Fruit fly (Drosophila melanogaster) whole organism, embryonic: ENCODE results near the gene Mtl.
A peak's percentile ranks its signal among the peaks of the same experiment; 100 is the strongest.

Experiments
- Antp ChIP-seq: fragments of 200-800 bp; sonication (Bioruptor generic); optimal IDR thresholded peaks from 3 replicates; lab custom pipeline; 2016; ENCODE audit warnings: missing biosample characterization, missing genetic modification characterization
- Bdp1 ChIP-seq: fragments of 200-800 bp; sonication (Bioruptor generic); optimal IDR thresholded peaks from 3 replicates; lab custom pipeline; 2016; ENCODE audit warnings: missing biosample characterization, missing genetic modification characterization
- CG1024 ChIP-seq: fragments of 200-800 bp; sonication (Bioruptor generic); IDR thresholded peaks from 2 replicates; pipeline ENCODE4 v1.3.6; 2022; ENCODE audit warnings: missing biosample characterization, missing genetic modification characterization
- CG10431 ChIP-seq: fragments of 200-800 bp; sonication (Bioruptor generic); optimal IDR thresholded peaks from 3 replicates; lab custom pipeline; 2018; ENCODE audit warnings: missing biosample characterization, mild to moderate bottlenecking, missing genetic modification characterization
- CG11093 ChIP-seq: fragments of 200-800 bp; sonication (Bioruptor generic); IDR thresholded peaks from 3 replicates; pipeline ENCODE4 v1.3.6; 2022; ENCODE audit warnings: missing biosample characterization, missing genetic modification characterization
- CG11723 ChIP-seq: fragments of 200-800 bp; sonication (Bioruptor generic); optimal IDR thresholded peaks from 2 replicates; lab custom pipeline; 2017; ENCODE audit warnings: missing biosample characterization, mild to moderate bottlenecking, missing genetic modification characterization
- CG12236 ChIP-seq: fragments of 200-800 bp; sonication (Bioruptor generic); optimal IDR thresholded peaks from 2 replicates; lab custom pipeline; 2016; ENCODE audit warnings: missing biosample characterization, missing genetic modification characterization
- CG12744 ChIP-seq: fragments of 200-800 bp; sonication (Bioruptor generic); optimal IDR thresholded peaks from 2 replicates; lab custom pipeline; 2016; ENCODE audit warnings: missing biosample characterization, missing genetic modification characterization
- CG13424 ChIP-seq: fragments of 200-800 bp; sonication (Bioruptor generic); optimal IDR thresholded peaks from 2 replicates; lab custom pipeline; 2019; ENCODE audit warnings: missing biosample characterization, mild to moderate bottlenecking, missing genetic modification characterization, moderate library complexity
- CG17359 ChIP-seq: fragments of 200-800 bp; sonication (Bioruptor generic); optimal IDR thresholded peaks from 3 replicates; lab custom pipeline; 2018; ENCODE audit warnings: missing biosample characterization, mild to moderate bottlenecking, missing genetic modification characterization, moderate library complexity
- CG17829 ChIP-seq: fragments of 200-800 bp; optimal IDR thresholded peaks from 2 replicates; lab custom pipeline; 2019; ENCODE audit warnings: missing biosample characterization, mild to moderate bottlenecking, missing genetic modification characterization, moderate library complexity
- CG3065 ChIP-seq: fragments of 200-800 bp; sonication (Bioruptor generic); optimal IDR thresholded peaks from 2 replicates; lab custom pipeline; 2016; ENCODE audit warnings: missing biosample characterization, missing genetic modification characterization
- CG34224 ChIP-seq: fragments of 200-800 bp; sonication (Bioruptor generic); IDR thresholded peaks from 3 replicates; pipeline ENCODE4 v1.3.6; 2022; ENCODE audit warnings: missing biosample characterization, missing genetic modification characterization; ENCODE audit not compliant: partially characterized antibody
- CG34376 ChIP-seq: fragments of 200-800 bp; sonication (Bioruptor generic); optimal IDR thresholded peaks from 2 replicates; lab custom pipeline; 2018; ENCODE audit warnings: missing biosample characterization, mild to moderate bottlenecking, missing genetic modification characterization
- CG7839 ChIP-seq: fragments of 200-800 bp; sonication (Bioruptor generic); optimal IDR thresholded peaks from 3 replicates; lab custom pipeline; 2018; ENCODE audit warnings: missing biosample characterization, mild to moderate bottlenecking, missing genetic modification characterization, moderate library complexity
- CG7963 ChIP-seq: fragments of 200-800 bp; sonication (Bioruptor generic); IDR thresholded peaks from 3 replicates; pipeline ENCODE4 v1.3.6; 2022; ENCODE audit warnings: missing biosample characterization, missing genetic modification characterization; ENCODE audit not compliant: partially characterized antibody
- CG8478 ChIP-seq: fragments of >200 bp; optimal IDR thresholded peaks from 2 replicates; lab custom pipeline; 2018
- CG8924 ChIP-seq: fragments of 200-800 bp; optimal IDR thresholded peaks from 3 replicates; lab custom pipeline; 2019; ENCODE audit warnings: missing biosample characterization, mild to moderate bottlenecking, missing genetic modification characterization, moderate library complexity
- CrebB ChIP-seq: fragments of 200-800 bp; sonication (Bioruptor generic); optimal IDR thresholded peaks from 3 replicates; lab custom pipeline; 2018; ENCODE audit warnings: missing biosample characterization, mild to moderate bottlenecking, missing genetic modification characterization
- D ChIP-seq, 2 experiments: fragments of 200-800 bp in 1 of 2; fragments of >200 bp in 1 of 2; sonication (Bioruptor generic) in 1 of 2; optimal IDR thresholded peaks; 2 replicates in 1 of 2; 3 replicates in 1 of 2; lab custom pipeline; 2017; ENCODE audit warnings: mild to moderate bottlenecking in 1 of 2, missing biosample characterization in 1 of 2, missing genetic modification characterization in 1 of 2, missing genetic modification reagents in 1 of 2
- Gug ChIP-seq: fragments of 200-800 bp; sonication (Bioruptor generic); IDR thresholded peaks from 4 replicates; pipeline ENCODE4 v1.3.6; 2022; ENCODE audit warnings: missing biosample characterization, missing genetic modification characterization
- HLH3B ChIP-seq: fragments of 200-800 bp; sonication (Bioruptor generic); IDR thresholded peaks from 2 replicates; pipeline ENCODE4 v1.3.6; 2022; ENCODE audit warnings: missing biosample characterization, missing genetic modification characterization
- Hand ChIP-seq: fragments of 200-800 bp; sonication (Bioruptor generic); optimal IDR thresholded peaks from 2 replicates; lab custom pipeline; 2017; ENCODE audit warnings: mild to moderate bottlenecking, missing biosample characterization, missing genetic modification reagents, missing genetic modification characterization
- Hey ChIP-seq: fragments of 200-800 bp; sonication (Bioruptor generic); optimal IDR thresholded peaks from 3 replicates; lab custom pipeline; 2018; ENCODE audit warnings: missing biosample characterization, mild to moderate bottlenecking, missing genetic modification characterization
- Hmx ChIP-seq: fragments of 200-800 bp; sonication (Bioruptor generic); optimal IDR thresholded peaks from 2 replicates; lab custom pipeline; 2016; ENCODE audit warnings: missing biosample characterization, missing genetic modification characterization
- Hr78 ChIP-seq, 2 experiments: fragments of 200-800 bp in 1 of 2; fragments of >200 bp in 1 of 2; sonication (Bioruptor generic) in 1 of 2; optimal IDR thresholded peaks; 2 replicates each; lab custom pipeline; 2017 to 2019; ENCODE audit warnings: missing biosample characterization in 2 of 2, missing genetic modification characterization in 2 of 2, mild to moderate bottlenecking in 1 of 2, moderate library complexity in 1 of 2
- NfI ChIP-seq: fragments of 200-800 bp; sonication (Bioruptor generic); optimal IDR thresholded peaks from 3 replicates; lab custom pipeline; 2018; ENCODE audit warnings: missing biosample characterization, mild to moderate bottlenecking, missing genetic modification characterization, moderate library complexity
- Opbp ChIP-seq: fragments of 200-800 bp; sonication (Bioruptor generic); IDR thresholded peaks from 3 replicates; pipeline ENCODE4 v1.3.6; 2022; ENCODE audit warnings: missing biosample characterization, missing genetic modification characterization; ENCODE audit not compliant: partially characterized antibody
- PHDP ChIP-seq: fragments of 200-800 bp; sonication (Bioruptor generic); optimal IDR thresholded peaks from 3 replicates; lab custom pipeline; 2018; ENCODE audit warnings: missing biosample characterization, mild to moderate bottlenecking, missing genetic modification characterization, moderate library complexity
- Rx ChIP-seq: fragments of 200-800 bp; sonication (Bioruptor generic); IDR thresholded peaks from 2 replicates; pipeline ENCODE4 v1.3.6; 2022; ENCODE audit warnings: missing biosample characterization, missing genetic modification characterization
- Six4 ChIP-seq: fragments of 200-800 bp; sonication (Bioruptor generic); optimal IDR thresholded peaks from 2 replicates; lab custom pipeline; 2016; ENCODE audit warnings: missing biosample characterization, missing genetic modification characterization
- Taf1 ChIP-seq: fragments of 200-800 bp; sonication (Bioruptor generic); IDR thresholded peaks from 2 replicates; pipeline ENCODE4 v1.3.6; 2022; ENCODE audit warnings: missing biosample characterization, missing genetic modification characterization
- Xbp1 ChIP-seq: fragments of 200-800 bp; sonication (Bioruptor generic); optimal IDR thresholded peaks from 3 replicates; lab custom pipeline; 2016; ENCODE audit warnings: missing biosample characterization, mild to moderate bottlenecking, missing genetic modification characterization
- ab ChIP-seq: fragments of 200-800 bp; sonication (Bioruptor generic); optimal IDR thresholded peaks from 2 replicates; lab custom pipeline; 2016; ENCODE audit warnings: missing biosample characterization, missing genetic modification characterization
- btn ChIP-seq: fragments of 200-800 bp; sonication (Bioruptor generic); optimal IDR thresholded peaks from 2 replicates; lab custom pipeline; 2016; ENCODE audit warnings: missing biosample characterization, missing genetic modification characterization
- cas ChIP-seq: fragments of 200-800 bp; sonication (Bioruptor generic); IDR thresholded peaks from 2 replicates; pipeline ENCODE4 v1.3.6; 2022; ENCODE audit warnings: missing biosample characterization, missing genetic modification characterization
- dm ChIP-seq: fragments of 200-800 bp; sonication (Bioruptor generic); optimal IDR thresholded peaks from 3 replicates; lab custom pipeline; 2016; ENCODE audit warnings: missing biosample characterization, missing genetic modification characterization
- dmrt11E ChIP-seq: fragments of 200-800 bp; sonication (Bioruptor generic); optimal IDR thresholded peaks from 3 replicates; lab custom pipeline; 2018; ENCODE audit warnings: missing biosample characterization, mild to moderate bottlenecking, missing genetic modification characterization, moderate library complexity
- dmrt99B ChIP-seq: fragments of 200-800 bp; sonication (Bioruptor generic); optimal IDR thresholded peaks from 2 replicates; lab custom pipeline; 2018; ENCODE audit warnings: missing biosample characterization, mild to moderate bottlenecking, missing genetic modification characterization, moderate library complexity
- esg ChIP-seq: fragments of 200-800 bp; sonication (Bioruptor generic); conservative IDR thresholded peaks from 2 replicates; pipeline ENCODE4 v1.3.6; 2022; ENCODE audit warnings: missing biosample characterization, missing genetic modification characterization
- insv ChIP-seq, 2 experiments: fragments of 200-800 bp; sonication (Bioruptor generic); optimal IDR thresholded peaks; 3 replicates each; lab custom pipeline; 2016 to 2018; ENCODE audit warnings: missing biosample characterization in 2 of 2, missing genetic modification characterization in 2 of 2
- kah ChIP-seq: fragments of 200-800 bp; sonication (Bioruptor generic); optimal IDR thresholded peaks from 2 replicates; lab custom pipeline; 2018; ENCODE audit warnings: missing biosample characterization, mild to moderate bottlenecking, missing genetic modification characterization
- lab ChIP-seq: fragments of 200-800 bp; sonication (Bioruptor generic); optimal IDR thresholded peaks from 3 replicates; lab custom pipeline; 2017; ENCODE audit warnings: missing biosample characterization, missing genetic modification characterization, mild to moderate bottlenecking, moderate library complexity, missing genetic modification reagents
- odd ChIP-seq: fragments of 200-800 bp; sonication (Bioruptor generic); optimal IDR thresholded peaks from 2 replicates; lab custom pipeline; 2017; ENCODE audit warnings: missing biosample characterization, mild to moderate bottlenecking, missing genetic modification characterization
- phol ChIP-seq: fragments of 200-800 bp; sonication (Bioruptor generic); optimal IDR thresholded peaks from 3 replicates; lab custom pipeline; 2018; ENCODE audit warnings: missing biosample characterization, mild to moderate bottlenecking, missing genetic modification characterization, moderate library complexity
- pnt ChIP-seq: fragments of 200-800 bp; sonication (Bioruptor generic); optimal IDR thresholded peaks from 3 replicates; lab custom pipeline; 2016; ENCODE audit warnings: missing biosample characterization, missing genetic modification characterization
- sna ChIP-seq: fragments of 200-800 bp; sonication (Bioruptor generic); IDR thresholded peaks from 2 replicates; pipeline ENCODE4 v1.3.6; 2022; ENCODE audit warnings: missing biosample characterization, missing genetic modification characterization; ENCODE audit not compliant: partially characterized antibody
- ttk ChIP-seq: fragments of 200-800 bp; sonication (Bioruptor generic); IDR thresholded peaks from 2 replicates; pipeline ENCODE4 v2.1.2; 2022; ENCODE audit warnings: missing biosample characterization, missing genetic modification characterization
- yki ChIP-seq: fragments of >200 bp; optimal IDR thresholded peaks from 3 replicates; lab custom pipeline; 2018
- z ChIP-seq: fragments of 200-800 bp; sonication (Bioruptor generic); IDR thresholded peaks from 3 replicates; pipeline ENCODE4 v1.3.6; 2022; ENCODE audit warnings: missing biosample characterization, missing genetic modification characterization

Gene Mtl

dm6 chr3R:27677174-27677726 is 41.0 kb downstream of the Mtl start, which contains the start of gene Hsdl2 (continued):
- TF ChIP-seq dmrt99B = no peak
- TF ChIP-seq Rx = peak; percentile 41; the same call in 1 of the 2 replicates
- TF ChIP-seq CG8924 (tag; lab: Kevin White, UChicago) = peak; percentile 12
- no peak for TF ChIP-seq CrebB
- TF ChIP-seq dm (GFP tag; lab: Kevin White, UChicago) = peak; percentile 32
- peak; percentile 15 for TF ChIP-seq NfI (GFP tag; lab: Kevin White, UChicago)
- TF ChIP-seq Hmx (GFP tag; lab: Kevin White, UChicago) = no peak
- TF ChIP-seq sna = peak; percentile 68
- TF ChIP-seq Six4 (GFP tag; lab: Kevin White, UChicago) = no peak
- TF ChIP-seq CG11723 (GFP tag; lab: Kevin White, UChicago) = no peak
- TF ChIP-seq CG13424 (tag; lab: Kevin White, UChicago) = peak; percentile 55
- TF ChIP-seq CG34376 (GFP tag; lab: Kevin White, UChicago) = peak; percentile 49
- no peak for TF ChIP-seq pnt (GFP tag; lab: Kevin White, UChicago)
- no peak for TF ChIP-seq CG11093 (GFP tag; lab: Robert Waterston, UW)
- no peak for TF ChIP-seq CG7839 (tag; lab: Kevin White, UChicago)
- TF ChIP-seq phol (tag; lab: Kevin White, UChicago) = peak; percentile 55
- no peak for TF ChIP-seq Hand
- no peak for TF ChIP-seq z (GFP tag; lab: Robert Waterston, UW)
- no peak for TF ChIP-seq Bdp1
- TF ChIP-seq dmrt11E = no peak
- TF ChIP-seq CG3065 (GFP tag; lab: Kevin White, UChicago) = no peak
- TF ChIP-seq CG17359 (tag; lab: Kevin White, UChicago) = no peak
- no peak for TF ChIP-seq yki
- peak; percentile 72 for TF ChIP-seq CG34224 (GFP tag; lab: Robert Waterston, UW)
- TF ChIP-seq esg (GFP tag; lab: Robert Waterston, UW) = no peak
- TF ChIP-seq Hr78 (GFP tag; optimal IDR thresholded peaks at IDR 0.05; lab: Kevin White, UChicago) = no peak
- peak; percentile 38; the same call in 3 of the 4 replicates for TF ChIP-seq Gug (GFP tag; lab: Robert Waterston, UW)
- no peak for TF ChIP-seq CG1024 (GFP tag; lab: Robert Waterston, UW)
- TF ChIP-seq Taf1 (GFP tag; lab: Robert Waterston, UW) = no peak
- no peak for TF ChIP-seq cas (GFP tag; lab: Robert Waterston, UW)
- no peak for TF ChIP-seq CG17829 (tag; lab: Kevin White, UChicago)
- no peak for TF ChIP-seq btn (GFP tag; lab: Kevin White, UChicago)
- no peak for TF ChIP-seq CG12236 (GFP tag; lab: Kevin White, UChicago)
- 0 out of 2 replicates have a peak, but pooled peaks have one; percentile 9 for TF ChIP-seq HLH3B (GFP tag; lab: Robert Waterston, UW)
- TF ChIP-seq kah (GFP tag; lab: Kevin White, UChicago) = no peak
- peak; percentile 55 for TF ChIP-seq CG8478
- TF ChIP-seq ttk = no peak
- TF ChIP-seq Xbp1 (GFP tag; lab: Kevin White, UChicago) = peak; percentile 60
- no peak for TF ChIP-seq CG12744 (GFP tag; lab: Kevin White, UChicago)
- TF ChIP-seq PHDP (tag; lab: Kevin White, UChicago) = no peak
- TF ChIP-seq odd = no peak
- TF ChIP-seq Hey (tag; lab: Kevin White, UChicago) = no peak
- TF ChIP-seq CG10431 = no peak
- 0 out of 3 replicates have a peak, but pooled peaks have one; percentile 42 for TF ChIP-seq CG7963
- TF ChIP-seq ab (GFP tag; lab: Kevin White, UChicago) = peak; percentile 5
- TF ChIP-seq Opbp = peak; percentile 65; the same call in 2 of the 3 replicates
- TF ChIP-seq Antp = no peak
- TF ChIP-seq insv (GFP tag; optimal IDR thresholded peaks at IDR 0.05; lab: Kevin White, UChicago) = no peak
- no peak for TF ChIP-seq lab (GFP tag; lab: Kevin White, UChicago)
- TF ChIP-seq D (optimal IDR thresholded peaks at IDR 0.05; lab: Kevin White, UChicago) = no peak
- no peak for TF ChIP-seq D (GFP tag; optimal IDR thresholded peaks at IDR 0.05; lab: Kevin White, UChicago)
